Fruit fly (Drosophila melanogaster): ENCODE data around the gene CG34015.

- TF ChIP-seq Hr78 (GFP tag; optimal IDR thresholded peaks at IDR 0.05) (no peak), Abd-B (GFP tag; optimal IDR thresholded peaks at IDR 0.05) (no peak), usp (GFP tag; optimal IDR thresholded peaks at IDR 0.05) (no peak), woc (GFP tag; optimal IDR thresholded peaks at IDR 0.05) (no peak), psq (GFP tag; optimal IDR thresholded peaks at IDR 0.05) (no peak), sv (GFP tag; optimal IDR thresholded peaks at IDR 0.05) (no peak), Dfd (GFP tag; optimal IDR thresholded peaks at IDR 0.05) (no peak), Sp1 (GFP tag; optimal IDR thresholded peaks at IDR 0.05) (no peak)
These were observed 42.0 kb downstream of the CG34015 start for dm6 chrX:16406083-16406482.
